Fruit fly (Drosophila melanogaster) whole organism, embryonic: Measurements from ENCODE around the gene Naxd.

Source experiments
- Abd-B ChIP-seq: fragments of 200-800 bp; sonication (Bioruptor generic); optimal IDR thresholded peaks from 2 replicates; lab custom pipeline; 2018; ENCODE audit warnings: missing biosample characterization, mild to moderate bottlenecking, missing genetic modification characterization, moderate library complexity
- Ada2b ChIP-seq: fragments of 200-800 bp; sonication (Bioruptor generic); IDR thresholded peaks from 2 replicates; pipeline ENCODE4 v1.3.6; 2022; ENCODE audit warnings: missing biosample characterization, missing genetic modification characterization
- Antp ChIP-seq: fragments of 200-800 bp; sonication (Bioruptor generic); optimal IDR thresholded peaks from 3 replicates; lab custom pipeline; 2016; ENCODE audit warnings: missing biosample characterization, missing genetic modification characterization
- CG10147 ChIP-seq: fragments of 200-800 bp; sonication (Bioruptor generic); optimal IDR thresholded peaks from 2 replicates; lab custom pipeline; 2019; ENCODE audit warnings: missing biosample characterization, mild to moderate bottlenecking, missing genetic modification characterization, moderate library complexity
- CG10565 ChIP-seq: fragments of 200-800 bp; sonication (Bioruptor generic); optimal IDR thresholded peaks from 3 replicates; lab custom pipeline; 2016; ENCODE audit warnings: missing biosample characterization, mild to moderate bottlenecking, missing genetic modification characterization
- CG11085 ChIP-seq: fragments of 200-800 bp; sonication (Bioruptor generic); IDR thresholded peaks from 2 replicates; pipeline ENCODE4 v1.3.6; 2022; ENCODE audit warnings: missing biosample characterization, missing genetic modification characterization
- CG11093 ChIP-seq: fragments of 200-800 bp; sonication (Bioruptor generic); IDR thresholded peaks from 3 replicates; pipeline ENCODE4 v1.3.6; 2022; ENCODE audit warnings: missing biosample characterization, missing genetic modification characterization
- CG11247 ChIP-seq: fragments of 200-800 bp; sonication (Bioruptor generic); IDR thresholded peaks from 2 replicates; pipeline ENCODE4 v1.3.6; 2022; ENCODE audit warnings: missing biosample characterization, missing genetic modification characterization
- CG11456 ChIP-seq: fragments of 200-800 bp; sonication (Bioruptor generic); IDR thresholded peaks from 3 replicates; pipeline ENCODE4 v1.3.6; 2022; ENCODE audit warnings: missing biosample characterization, missing genetic modification characterization
- CG13775 ChIP-seq: fragments of 200-800 bp; sonication (Bioruptor generic); optimal IDR thresholded peaks from 3 replicates; lab custom pipeline; 2017; ENCODE audit warnings: missing biosample characterization, mild to moderate bottlenecking, missing genetic modification characterization
- CG14860 ChIP-seq: fragments of 200-800 bp; sonication (Bioruptor generic); IDR thresholded peaks from 3 replicates; pipeline ENCODE4 v1.3.6; 2022; ENCODE audit warnings: missing biosample characterization, missing genetic modification characterization; ENCODE audit not compliant: partially characterized antibody
- CG17328 ChIP-seq: fragments of 200-800 bp; sonication (Bioruptor generic); IDR thresholded peaks from 2 replicates; pipeline ENCODE4 v1.3.6; 2022; ENCODE audit warnings: missing biosample characterization, missing genetic modification characterization
- CG17385 ChIP-seq: fragments of 200-800 bp; sonication (Bioruptor generic); optimal IDR thresholded peaks from 3 replicates; lab custom pipeline; 2018; ENCODE audit warnings: missing biosample characterization, mild to moderate bottlenecking, missing genetic modification characterization
- CG17802 ChIP-seq: fragments of 200-800 bp; sonication (Bioruptor generic); optimal IDR thresholded peaks from 2 replicates; lab custom pipeline; 2018; ENCODE audit warnings: missing biosample characterization, mild to moderate bottlenecking, missing genetic modification characterization, moderate library complexity
- CG18011 ChIP-seq: fragments of 200-800 bp; sonication (Bioruptor generic); optimal IDR thresholded peaks from 2 replicates; lab custom pipeline; 2017; ENCODE audit warnings: missing biosample characterization, missing genetic modification characterization, mild to moderate bottlenecking, moderate library complexity, missing genotype
- CG4854 ChIP-seq: fragments of 200-800 bp; sonication (Bioruptor generic); optimal IDR thresholded peaks from 2 replicates; lab custom pipeline; 2016; ENCODE audit warnings: missing biosample characterization, missing genetic modification characterization, inconsistent platforms
- CG6254 ChIP-seq: fragments of 200-800 bp; sonication (Bioruptor generic); optimal IDR thresholded peaks from 3 replicates; lab custom pipeline; 2017; ENCODE audit warnings: mild to moderate bottlenecking, missing biosample characterization, missing genetic modification reagents, missing genetic modification characterization
- CG6654 ChIP-seq: fragments of 200-800 bp; sonication (Bioruptor generic); optimal IDR thresholded peaks from 2 replicates; lab custom pipeline; 2017; ENCODE audit warnings: missing biosample characterization, mild to moderate bottlenecking, missing genetic modification characterization
- CG6689 ChIP-seq: fragments of 200-800 bp; sonication (Bioruptor generic); IDR thresholded peaks from 2 replicates; pipeline ENCODE4 v1.3.6; 2022; ENCODE audit warnings: missing biosample characterization, missing genetic modification characterization
- CG7271 ChIP-seq: fragments of 200-800 bp; sonication (Bioruptor generic); optimal IDR thresholded peaks from 2 replicates; lab custom pipeline; 2018; ENCODE audit warnings: missing biosample characterization, mild to moderate bottlenecking, missing genetic modification characterization, moderate library complexity
- CG7372 ChIP-seq: fragments of 200-800 bp; sonication (Bioruptor generic); IDR thresholded peaks from 2 replicates; pipeline ENCODE4 v1.3.6; 2022; ENCODE audit warnings: missing biosample characterization, missing genetic modification characterization
- CG7556 ChIP-seq: fragments of 200-800 bp; sonication (Bioruptor generic); optimal IDR thresholded peaks from 2 replicates; lab custom pipeline; 2017; ENCODE audit warnings: missing biosample characterization, mild to moderate bottlenecking, missing genetic modification characterization
- CG7786 ChIP-seq: fragments of 200-800 bp; sonication (Bioruptor generic); optimal IDR thresholded peaks from 2 replicates; lab custom pipeline; 2016; ENCODE audit warnings: missing biosample characterization, missing genetic modification characterization
- CG7839 ChIP-seq: fragments of 200-800 bp; sonication (Bioruptor generic); optimal IDR thresholded peaks from 3 replicates; lab custom pipeline; 2018; ENCODE audit warnings: missing biosample characterization, mild to moderate bottlenecking, missing genetic modification characterization, moderate library complexity
- CTCF ChIP-seq: fragments of 200-800 bp; sonication (Bioruptor generic); optimal IDR thresholded peaks from 2 replicates; lab custom pipeline; 2017; ENCODE audit warnings: missing biosample characterization, mild to moderate bottlenecking, missing genetic modification characterization, moderate library complexity
- Dip3 ChIP-seq: fragments of 200-800 bp; sonication (Bioruptor generic); optimal IDR thresholded peaks from 3 replicates; lab custom pipeline; 2016; ENCODE audit warnings: missing biosample characterization, missing genetic modification characterization
- Drgx ChIP-seq: fragments of 200-800 bp; sonication (Bioruptor generic); IDR thresholded peaks from 2 replicates; pipeline ENCODE4 v1.3.6; 2022; ENCODE audit warnings: missing biosample characterization, missing genetic modification characterization
- Fer1 ChIP-seq: fragments of 200-800 bp; sonication (Bioruptor generic); optimal IDR thresholded peaks from 2 replicates; lab custom pipeline; 2017; ENCODE audit warnings: missing biosample characterization, mild to moderate bottlenecking, missing genetic modification characterization
- HLH4C ChIP-seq: fragments of 200-800 bp; sonication (Bioruptor generic); IDR thresholded peaks from 3 replicates; pipeline ENCODE4 v1.3.6; 2022; ENCODE audit warnings: missing biosample characterization, missing genetic modification characterization; ENCODE audit not compliant: partially characterized antibody
- Hand ChIP-seq: fragments of 200-800 bp; sonication (Bioruptor generic); optimal IDR thresholded peaks from 2 replicates; lab custom pipeline; 2017; ENCODE audit warnings: mild to moderate bottlenecking, missing biosample characterization, missing genetic modification reagents, missing genetic modification characterization
- MBD-R2 ChIP-seq: fragments of 200-800 bp; sonication (Bioruptor generic); IDR thresholded peaks from 2 replicates; pipeline ENCODE4 v1.3.6; 2022; ENCODE audit warnings: missing biosample characterization, missing genetic modification characterization
- Nf-YA ChIP-seq: fragments of 200-800 bp; sonication (Bioruptor generic); IDR thresholded peaks from 2 replicates; pipeline ENCODE4 v1.3.6; 2022; ENCODE audit warnings: missing biosample characterization, missing genetic modification characterization
- PHDP ChIP-seq: fragments of 200-800 bp; sonication (Bioruptor generic); optimal IDR thresholded peaks from 3 replicates; lab custom pipeline; 2018; ENCODE audit warnings: missing biosample characterization, mild to moderate bottlenecking, missing genetic modification characterization, moderate library complexity
- Sry-β ChIP-seq: fragments of 200-800 bp; sonication (Bioruptor generic); optimal IDR thresholded peaks from 2 replicates; lab custom pipeline; 2018; ENCODE audit warnings: missing biosample characterization, mild to moderate bottlenecking, missing genetic modification characterization, moderate library complexity
- ara ChIP-seq: fragments of 200-800 bp; sonication (Bioruptor generic); IDR thresholded peaks from 2 replicates; pipeline ENCODE4 v1.3.6; 2022; ENCODE audit warnings: missing biosample characterization, missing genetic modification characterization
- cwo ChIP-seq: fragments of 200-800 bp; sonication (Bioruptor generic); optimal IDR thresholded peaks from 3 replicates; lab custom pipeline; 2017; ENCODE audit warnings: missing biosample characterization, missing genetic modification characterization, mild to moderate bottlenecking, moderate library complexity, missing genetic modification reagents
- dimm ChIP-seq: fragments of 200-800 bp; sonication (Bioruptor generic); IDR thresholded peaks from 2 replicates; pipeline ENCODE4 v1.3.6; 2022; ENCODE audit warnings: missing biosample characterization, missing genetic modification characterization
- disco-r ChIP-seq: fragments of 200-800 bp; sonication (Bioruptor generic); optimal IDR thresholded peaks from 2 replicates; lab custom pipeline; 2016; ENCODE audit warnings: missing biosample characterization, missing genetic modification characterization
- dysf ChIP-seq: fragments of 200-800 bp; sonication (Bioruptor generic); IDR thresholded peaks from 3 replicates; pipeline ENCODE4 v1.3.6; 2022; ENCODE audit warnings: missing biosample characterization, missing genetic modification characterization
- gsb ChIP-seq: fragments of 200-800 bp; sonication (Bioruptor generic); IDR thresholded peaks from 2 replicates; pipeline ENCODE4 v1.3.6; 2022; ENCODE audit warnings: missing biosample characterization, missing genetic modification characterization
- hth ChIP-seq: fragments of >200 bp; optimal IDR thresholded peaks from 2 replicates; lab custom pipeline; 2017; ENCODE audit warnings: inconsistent platforms
- nerfin-2 ChIP-seq: fragments of 200-800 bp; sonication (Bioruptor generic); IDR thresholded peaks from 2 replicates; pipeline ENCODE4 v1.3.6; 2022; ENCODE audit warnings: missing biosample characterization, missing genetic modification characterization; ENCODE audit not compliant: partially characterized antibody
- nmo ChIP-seq: fragments of 200-800 bp; sonication (Bioruptor generic); optimal IDR thresholded peaks from 2 replicates; lab custom pipeline; 2018; ENCODE audit warnings: missing biosample characterization, mild to moderate bottlenecking, missing genetic modification characterization, moderate library complexity
- pb ChIP-seq: fragments of 200-800 bp; sonication (Bioruptor generic); optimal IDR thresholded peaks from 3 replicates; lab custom pipeline; 2016; ENCODE audit warnings: missing biosample characterization, missing genetic modification characterization
- pita ChIP-seq: fragments of 200-800 bp; sonication (Bioruptor generic); optimal IDR thresholded peaks from 2 replicates; lab custom pipeline; 2017; ENCODE audit warnings: missing biosample characterization, mild to moderate bottlenecking, missing genetic modification characterization
- ranshi ChIP-seq: fragments of 200-800 bp; sonication (Bioruptor generic); IDR thresholded peaks from 2 replicates; pipeline ENCODE4 v1.3.6; 2022; ENCODE audit warnings: missing biosample characterization, missing genetic modification characterization
- sim ChIP-seq: fragments of 200-800 bp; sonication (Bioruptor generic); IDR thresholded peaks from 2 replicates; pipeline ENCODE4 v1.3.6; 2022; ENCODE audit warnings: missing biosample characterization, missing genetic modification characterization
- wdn ChIP-seq: fragments of 200-800 bp; sonication (Bioruptor generic); IDR thresholded peaks from 2 replicates; pipeline ENCODE4 v1.3.6; 2022; ENCODE audit warnings: missing biosample characterization, missing genetic modification characterization

Naxd gene

dm6 chr3L:19062472-19063409, 34.8 kb downstream of the Naxd start, which contains the start of the genes Ugt316A1 and Sfxn2 (continued):
- TF ChIP-seq CG17328 (peak; percentile 41; the same call in 1 of the 2 replicates), CG10147 (GFP tag; lab: Kevin White, UChicago) (peak; percentile 39), Hand (no peak), CG4854 (GFP tag; lab: Kevin White, UChicago) (peak; percentile 26), CG17802 (no peak), Ada2b (peak; percentile 23; the same call in 1 of the 2 replicates), MBD-R2 (GFP tag; lab: Robert Waterston, UW) (peak; percentile 59), Abd-B (peak; percentile 72), CG11247 (GFP tag; lab: Robert Waterston, UW) (no peak), CG11456 (GFP tag; lab: Robert Waterston, UW) (0 out of 3 replicates have a peak, but pooled peaks have one; percentile 59), CG7271 (no peak), Drgx (0 out of 2 replicates have a peak, but pooled peaks have one; percentile 25), hth (lab: Kevin White, UChicago) (no peak), CTCF (GFP tag; lab: Kevin White, UChicago) (peak; percentile 73), disco-r (GFP tag; lab: Kevin White, UChicago) (no peak), Antp (GFP tag; lab: Kevin White, UChicago) (peak; percentile 14), CG7372 (GFP tag; lab: Robert Waterston, UW) (0 out of 2 replicates have a peak, but pooled peaks have one; percentile 20), dysf (0 out of 3 replicates have a peak, but pooled peaks have one; percentile 47), nerfin-2 (0 out of 2 replicates have a peak, but pooled peaks have one; percentile 35), Nf-YA (no peak), CG6654 (GFP tag; lab: Kevin White, UChicago) (no peak), CG7556 (GFP tag; lab: Kevin White, UChicago) (no peak), CG14860 (GFP tag; lab: Robert Waterston, UW) (no peak), dimm (GFP tag; lab: Robert Waterston, UW) (no peak), Sry-β (GFP tag; lab: Kevin White, UChicago) (peak; percentile 100), PHDP (peak; percentile 8), CG11085 (no peak), HLH4C (GFP tag; lab: Robert Waterston, UW) (0 out of 3 replicates have a peak, but pooled peaks have one; percentile 51), wdn (0 out of 2 replicates have a peak, but pooled peaks have one; percentile 48), CG7839 (peak; percentile 24), gsb (GFP tag; lab: Robert Waterston, UW) (no peak), pb (GFP tag; lab: Kevin White, UChicago) (no peak), CG10565 (GFP tag; lab: Kevin White, UChicago) (no peak), CG7786 (GFP tag; lab: Kevin White, UChicago) (peak; percentile 33), CG6689 (no peak; the same call in 1 of the 2 replicates), CG18011 (no peak), sim (GFP tag; lab: Robert Waterston, UW) (no peak), Dip3 (GFP tag; lab: Kevin White, UChicago) (peak; percentile 50), cwo (GFP tag; lab: Kevin White, UChicago) (peak; percentile 17), Fer1 (GFP tag; lab: Kevin White, UChicago) (peak; percentile 9), pita (GFP tag; lab: Kevin White, UChicago) (peak; percentile 42), ara (no peak), CG11093 (no peak), ranshi (GFP tag; lab: Robert Waterston, UW) (0 out of 2 replicates have a peak, but pooled peaks have one; percentile 43), CG6254 (no peak), CG13775 (peak; percentile 89), nmo (GFP tag; lab: Kevin White, UChicago) (peak; percentile 81), CG17385 (GFP tag; lab: Kevin White, UChicago) (peak; percentile 98)
